Worm (Caenorhabditis elegans) whole organism, L4 larva: Measurements from ENCODE around the gene pdhk-2.

ENCODE experiments used
- F26F4.8 ChIP-seq: fragments of 200-800 bp; sonication (Bioruptor generic); conservative IDR thresholded peaks from 2 replicates; pipeline ENCODE4 v1.3.6; 2022; ENCODE audit warnings: missing genetic modification characterization, missing compliant biosample characterization
- F37D6.2 ChIP-seq: sonication (generic microtip); optimal IDR thresholded peaks from 2 replicates; lab custom pipeline; 2016; ENCODE audit warnings: mild to moderate bottlenecking, missing genetic modification characterization, missing compliant biosample characterization
- R02D3.7 ChIP-seq: fragments of 150-350 bp; sonication (generic microtip); optimal IDR thresholded peaks from 3 replicates; lab custom pipeline; 2014; ENCODE audit warnings: missing biosample characterization, missing genetic modification characterization
- T20F7.1 ChIP-seq: fragments of 200-800 bp; sonication (Bioruptor generic); optimal IDR thresholded peaks from 2 replicates; lab custom pipeline; 2018; ENCODE audit warnings: mild to moderate bottlenecking, missing genetic modification characterization, missing compliant biosample characterization
- T26A8.4 ChIP-seq: fragments of 200-800 bp; sonication (Bioruptor generic); IDR thresholded peaks from 2 replicates; pipeline ENCODE4 v1.3.6; 2022; ENCODE audit warnings: missing genetic modification characterization, missing compliant biosample characterization
- Y105C5A.15 ChIP-seq: fragments of 200-800 bp; sonication (Bioruptor generic); IDR thresholded peaks from 2 replicates; pipeline ENCODE4 v1.3.6; 2022; ENCODE audit warnings: missing genetic modification characterization, missing compliant biosample characterization
- ZK546.5 ChIP-seq, 2 experiments: sonication (generic microtip); optimal IDR thresholded peaks; 2 replicates each; lab custom pipeline; 2017; ENCODE audit warnings: missing biosample characterization in 2 of 2, missing genetic modification characterization in 2 of 2
- aha-1 ChIP-seq: fragments of 150-350 bp; peaks from one replicate; lab custom pipeline; 2014; ENCODE audit warnings: missing biosample characterization, missing genetic modification characterization
- ama-1 ChIP-seq: fragments of 150-350 bp; optimal IDR thresholded peaks from 2 replicates; lab custom pipeline; 2014; ENCODE audit warnings: inconsistent platforms, mixed read lengths
- arid-1 ChIP-seq: fragments of 200-800 bp; sonication (Bioruptor generic); conservative IDR thresholded peaks from 2 replicates; pipeline ENCODE4 v1.3.6; 2022; ENCODE audit warnings: missing genetic modification reagents, missing genetic modification characterization, missing compliant biosample characterization
- attf-4 ChIP-seq: sonication (generic microtip); optimal IDR thresholded peaks from 3 replicates; lab custom pipeline; 2017; ENCODE audit warnings: missing biosample characterization, missing genetic modification characterization
- ceh-20 ChIP-seq: fragments of 200-800 bp; sonication (Bioruptor generic); IDR thresholded peaks from 2 replicates; pipeline ENCODE4 v1.3.6; 2022; ENCODE audit warnings: missing genetic modification reagents, missing genetic modification characterization, missing compliant biosample characterization
- ceh-28 ChIP-seq: fragments of 150-350 bp; optimal IDR thresholded peaks from 2 replicates; lab custom pipeline; 2014; ENCODE audit warnings: missing biosample characterization, missing genetic modification reagents, missing genetic modification characterization
- ceh-62 ChIP-seq: sonication (generic microtip); optimal IDR thresholded peaks from 2 replicates; lab custom pipeline; 2017; ENCODE audit warnings: missing biosample characterization, missing genetic modification characterization
- ces-1 ChIP-seq: fragments of 150-350 bp; sonication (generic microtip); optimal IDR thresholded peaks from 4 replicates; lab custom pipeline; 2014; ENCODE audit warnings: missing biosample characterization, missing genetic modification reagents, missing genetic modification characterization
- cey-2 ChIP-seq: sonication (generic microtip); optimal IDR thresholded peaks from 3 replicates; lab custom pipeline; 2017; ENCODE audit warnings: missing genetic modification characterization, mild to moderate bottlenecking, missing compliant biosample characterization, antibody characterized with exemption, borderline replicate concordance; ENCODE audit not compliant: insufficient read depth
- daf-19 ChIP-seq: fragments of 200-800 bp; sonication (Bioruptor generic); conservative IDR thresholded peaks from 2 replicates; pipeline ENCODE4 v1.3.6; 2022; ENCODE audit warnings: missing genetic modification characterization, missing compliant biosample characterization
- dmd-8 ChIP-seq: fragments of 200-800 bp; sonication (Bioruptor generic); IDR thresholded peaks from 2 replicates; pipeline ENCODE4 v1.3.6; 2022; ENCODE audit warnings: missing genetic modification characterization, missing compliant biosample characterization
- dmd-9 ChIP-seq: fragments of 200-800 bp; sonication (Bioruptor generic); IDR thresholded peaks from 2 replicates; pipeline ENCODE4 v1.3.6; 2022; ENCODE audit warnings: missing genetic modification reagents, missing genetic modification characterization, missing compliant biosample characterization
- egl-43 ChIP-seq: fragments of 200-800 bp; sonication (Bioruptor generic); IDR thresholded peaks from 2 replicates; pipeline ENCODE4 v1.3.6; 2022; ENCODE audit warnings: missing genetic modification reagents, missing genetic modification characterization, missing compliant biosample characterization
- hlh-11 ChIP-seq: fragments of 200-800 bp; sonication (Bioruptor generic); optimal IDR thresholded peaks from 2 replicates; lab custom pipeline; 2018; ENCODE audit warnings: mild to moderate bottlenecking, missing genetic modification characterization, missing compliant biosample characterization
- jun-1 ChIP-seq: fragments of 150-350 bp; optimal IDR thresholded peaks from 2 replicates; lab custom pipeline; 2014; ENCODE audit warnings: missing biosample characterization, missing genetic modification reagents, missing genetic modification characterization
- lim-7 ChIP-seq: fragments of 200-800 bp; sonication (Bioruptor generic); IDR thresholded peaks from 2 replicates; pipeline ENCODE4 v1.3.6; 2022; ENCODE audit warnings: missing genetic modification characterization, missing compliant biosample characterization
- lin-1 ChIP-seq: fragments of 200-800 bp; sonication (Bioruptor generic); IDR thresholded peaks from 2 replicates; pipeline ENCODE4 v1.3.6; 2022; ENCODE audit warnings: missing genetic modification reagents, missing genetic modification characterization, missing compliant biosample characterization
- lin-13 ChIP-seq: fragments of 150-350 bp; optimal IDR thresholded peaks from 2 replicates; lab custom pipeline; 2014; ENCODE audit warnings: missing biosample characterization, missing genetic modification reagents, missing genetic modification characterization
- lin-39 ChIP-seq: fragments of 150-350 bp; optimal IDR thresholded peaks from 2 replicates; lab custom pipeline; 2014; ENCODE audit warnings: missing biosample characterization, missing genetic modification reagents, missing genetic modification characterization
- lir-3 ChIP-seq: sonication (generic microtip); optimal IDR thresholded peaks from 2 replicates; lab custom pipeline; 2016; ENCODE audit warnings: mild to moderate bottlenecking, missing genetic modification characterization, missing compliant biosample characterization
- lsy-2 ChIP-seq, 2 experiments: fragments of 150-350 bp in 1 of 2; sonication (generic microtip) in 1 of 2; optimal IDR thresholded peaks; 2 replicates each; lab custom pipeline; 2014 to 2017; ENCODE audit warnings: missing biosample characterization in 2 of 2, missing genetic modification characterization in 2 of 2
- madf-5 ChIP-seq, 2 experiments: fragments of 200-800 bp; sonication (Bioruptor generic); IDR thresholded peaks; 2 replicates each; pipeline ENCODE4 v1.3.6; 2022; ENCODE audit warnings: missing compliant biosample characterization in 2 of 2, missing genetic modification characterization in 2 of 2
- madf-9 ChIP-seq: fragments of 200-800 bp; sonication (Bioruptor generic); conservative IDR thresholded peaks from 2 replicates; pipeline ENCODE4 v1.3.6; 2022; ENCODE audit warnings: missing genetic modification reagents, missing genetic modification characterization, missing compliant biosample characterization
- mdl-1 ChIP-seq, 2 experiments: fragments of 150-350 bp in 1 of 2; sonication (generic microtip) in 1 of 2; optimal IDR thresholded peaks; 2 replicates each; lab custom pipeline; 2014 to 2017; ENCODE audit warnings: missing biosample characterization in 2 of 2, missing genetic modification characterization in 2 of 2
- mep-1 ChIP-seq: fragments of 150-350 bp; sonication (generic microtip); optimal IDR thresholded peaks from 3 replicates; lab custom pipeline; 2014; ENCODE audit warnings: missing biosample characterization, missing genetic modification characterization
- mxl-2 ChIP-seq: fragments of 200-800 bp; sonication (Bioruptor generic); conservative IDR thresholded peaks from 2 replicates; pipeline ENCODE4 v1.3.6; 2022; ENCODE audit warnings: missing genetic modification reagents, missing genetic modification characterization, missing compliant biosample characterization
- nhr-102 ChIP-seq: sonication (generic microtip); optimal IDR thresholded peaks from 2 replicates; lab custom pipeline; 2016; ENCODE audit warnings: mild to moderate bottlenecking, missing genetic modification characterization, moderate library complexity, missing compliant biosample characterization
- nhr-11 ChIP-seq: fragments of 150-350 bp; optimal IDR thresholded peaks from 2 replicates; lab custom pipeline; 2014; ENCODE audit warnings: missing biosample characterization, missing genetic modification characterization
- nhr-111 ChIP-seq: fragments of 200-800 bp; sonication (Bioruptor generic); optimal IDR thresholded peaks from 2 replicates; lab custom pipeline; 2018; ENCODE audit warnings: mild to moderate bottlenecking, missing genetic modification characterization, missing compliant biosample characterization
- nhr-237 ChIP-seq: sonication (generic microtip); optimal IDR thresholded peaks from 2 replicates; lab custom pipeline; 2017; ENCODE audit warnings: missing biosample characterization, missing genetic modification characterization
- nhr-77 ChIP-seq: fragments of 150-350 bp; optimal IDR thresholded peaks from 2 replicates; lab custom pipeline; 2014; ENCODE audit warnings: missing biosample characterization, missing genetic modification characterization
- pha-4 ChIP-seq, 2 experiments: fragments of 150-350 bp in 1 of 2; fragments of 200-800 bp in 1 of 2; sonication (Bioruptor generic) in 1 of 2; IDR thresholded peaks in 1 of 2; optimal IDR thresholded peaks in 1 of 2; 2 replicates each; pipeline versions ENCODE4 v1.3.6 to Lab custom; 2014 to 2022; ENCODE audit warnings: missing genetic modification characterization in 2 of 2, missing genetic modification reagents in 2 of 2, missing biosample characterization in 1 of 2, missing compliant biosample characterization in 1 of 2
- sdz-12 ChIP-seq: fragments of 200-800 bp; sonication (Bioruptor generic); optimal IDR thresholded peaks from 2 replicates; lab custom pipeline; 2018; ENCODE audit warnings: mild to moderate bottlenecking, missing genetic modification characterization, missing compliant biosample characterization
- snpc-1.2 ChIP-seq: fragments of 200-800 bp; sonication (Bioruptor generic); IDR thresholded peaks from 2 replicates; pipeline ENCODE4 v1.3.6; 2022; ENCODE audit warnings: missing genetic modification reagents, missing genetic modification characterization, missing compliant biosample characterization
- snpc-4 ChIP-seq: fragments of 150-350 bp; optimal IDR thresholded peaks from 2 replicates; lab custom pipeline; 2014; ENCODE audit warnings: missing biosample characterization, missing genetic modification characterization
- spr-1 ChIP-seq: sonication (generic microtip); optimal IDR thresholded peaks from 2 replicates; lab custom pipeline; 2016; ENCODE audit warnings: mild to moderate bottlenecking, missing genetic modification characterization, missing compliant biosample characterization
- spr-3 ChIP-seq: fragments of 200-800 bp; sonication (Bioruptor generic); optimal IDR thresholded peaks from 2 replicates; lab custom pipeline; 2018; ENCODE audit warnings: mild to moderate bottlenecking, missing genetic modification characterization, missing compliant biosample characterization
- unc-62 ChIP-seq, 3 experiments: fragments of 150-350 bp in 1 of 3; sonication (generic microtip); optimal IDR thresholded peaks in 2 of 3; peaks in 1 of 3; 1 replicate in 1 of 3; 2 replicates in 2 of 3; lab custom pipeline; 2014 to 2017; ENCODE audit warnings: missing biosample characterization in 3 of 3, missing genetic modification characterization in 3 of 3, missing genetic modification reagents in 3 of 3, missing genotype in 1 of 3
- zfp-2 ChIP-seq: sonication (generic microtip); optimal IDR thresholded peaks from 2 replicates; lab custom pipeline; 2016; ENCODE audit warnings: mild to moderate bottlenecking, missing genetic modification characterization, missing compliant biosample characterization
- zip-11 ChIP-seq: fragments of 200-800 bp; sonication (Bioruptor generic); IDR thresholded peaks from 2 replicates; pipeline ENCODE4 v1.3.6; 2022; ENCODE audit warnings: missing genetic modification characterization, missing compliant biosample characterization
- zip-2 ChIP-seq: fragments of 150-350 bp; optimal IDR thresholded peaks from 2 replicates; lab custom pipeline; 2014; ENCODE audit warnings: missing biosample characterization, missing genetic modification characterization

Gene pdhk-2

DNA sequence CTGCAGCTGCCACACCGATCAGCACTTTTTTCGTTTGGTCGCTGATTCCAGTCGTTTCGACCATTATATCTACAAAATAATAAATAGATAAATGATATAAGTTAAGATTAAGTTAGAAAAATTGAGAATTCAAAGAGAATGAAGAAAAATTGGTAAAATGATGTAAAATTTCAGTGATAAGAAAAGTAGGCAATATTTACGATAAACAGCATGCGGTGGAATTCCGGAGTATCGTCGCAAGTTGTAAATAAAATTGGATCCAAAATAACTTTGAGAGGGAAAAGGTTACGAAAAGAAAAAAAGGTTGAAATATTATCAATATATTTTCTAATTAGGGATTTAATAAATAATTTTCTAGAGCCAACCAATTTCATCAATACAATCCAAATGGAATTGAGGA lies 13.5 kb upstream of the pdhk-2 start, which contains the start of gene tomm-70 (continued):
- TF ChIP-seq nhr-111 (GFP tag; lab: Kevin White, UChicago) (no peak), ceh-62 (no peak), dmd-9 (no peak), nhr-102 (tag; lab: Kevin White, UChicago) (no peak), unc-62 (GFP tag; optimal IDR thresholded peaks at IDR 0.05 in 1 of 2; lab: Kevin White, UChicago) (no peak), unc-62 (tag; optimal IDR thresholded peaks at IDR 0.05; lab: Kevin White, UChicago) (no peak), jun-1 (tag; lab: Kevin White, UChicago) (no peak), mxl-2 (GFP tag; lab: Robert Waterston, UW) (no peak), ceh-28 (tag; lab: Kevin White, UChicago) (no peak), zfp-2 (tag; lab: Kevin White, UChicago) (no peak), mdl-1 (tag; optimal IDR thresholded peaks at IDR 0.05; lab: Kevin White, UChicago) (no peak)

- TF ChIP-seq spr-1 (tag; lab: Kevin White, UChicago), result no peak
- TF ChIP-seq cey-2 (tag; lab: Kevin White, UChicago), result no peak
- no peak for TF ChIP-seq T26A8.4
- TF ChIP-seq F26F4.8 (GFP tag; lab: Robert Waterston, UW), result no peak
- no peak for TF ChIP-seq lim-7 (GFP tag; lab: Robert Waterston, UW)
- TF ChIP-seq madf-9 (GFP tag; lab: Robert Waterston, UW), result no peak
- no peak for TF ChIP-seq lir-3 (tag; lab: Kevin White, UChicago)
- TF ChIP-seq nhr-77 (tag; lab: Kevin White, UChicago), result no peak
- no peak for TF ChIP-seq pha-4 (GFP tag; IDR thresholded peaks at IDR 0.05; lab: Robert Waterston, UW)
- TF ChIP-seq pha-4 (tag; optimal IDR thresholded peaks at IDR 0.05; lab: Kevin White, UChicago), result no peak
- no peak for TF ChIP-seq nhr-237
- TF ChIP-seq snpc-1.2 (GFP tag; lab: Robert Waterston, UW), result no peak
- no peak for TF ChIP-seq attf-4 (tag; lab: Kevin White, UChicago)
- no peak for TF ChIP-seq ama-1 (lab: Kevin White, UChicago)
- no peak for TF ChIP-seq ces-1 (GFP tag; lab: Kevin White, UChicago)
- TF ChIP-seq zfp-2 (tag; lab: Kevin White, UChicago), result no peak
- no peak for TF ChIP-seq ZK546.5 (tag; optimal IDR thresholded peaks at IDR 0.05; lab: Kevin White, UChicago)
These were observed 9.4 kb upstream of the pdhk-2 start, which contains the start of gene ugtp-1 for ce11 chrIII:8750606-8751005. TSS of gene ugtp-1 (minus strand) at chrIII:8750706.

ce11 chrIII:8749487-8749886 lies 8.3 kb upstream of the pdhk-2 start, which contains the start of gene sma-2:
TSS of gene sma-2 (plus strand) at chrIII:8749680.
- TF ChIP-seq zfp-2 (tag; lab: Kevin White, UChicago) (no peak), T20F7.1 (peak; percentile 75), ceh-20 (no peak), jun-1 (tag; lab: Kevin White, UChicago) (no peak), dmd-8 (GFP tag; lab: Robert Waterston, UW) (no peak), mep-1 (tag; lab: Kevin White, UChicago) (peak; percentile 78), ces-1 (GFP tag; lab: Kevin White, UChicago) (no peak), lin-1 (GFP tag; lab: Robert Waterston, UW) (peak; percentile 80), hlh-11 (tag; lab: Kevin White, UChicago) (peak; percentile 99), spr-1 (tag; lab: Kevin White, UChicago) (peak; percentile 19), arid-1 (no peak), spr-3 (GFP tag; lab: Kevin White, UChicago) (no peak), lin-39 (tag; lab: Kevin White, UChicago) (no peak), R02D3.7 (tag; lab: Kevin White, UChicago) (no peak), zip-2 (peak; percentile 40), zip-11 (GFP tag; lab: Robert Waterston, UW) (no peak), F37D6.2 (tag; lab: Kevin White, UChicago) (no peak), ama-1 (lab: Kevin White, UChicago) (no peak), snpc-4 (tag; lab: Kevin White, UChicago) (no peak), lin-13 (GFP tag; lab: Kevin White, UChicago) (peak; percentile 5), lsy-2 (tag; optimal IDR thresholded peaks at IDR 0.05; lab: Kevin White, UChicago) (peak in 1 of 2 experiments; percentile 54), daf-19 (GFP tag; lab: Robert Waterston, UW) (no peak), sdz-12 (no peak), Y105C5A.15 (no peak), nhr-11 (tag; lab: Kevin White, UChicago) (no peak), madf-5 (GFP tag; IDR thresholded peaks at IDR 0.05; lab: Robert Waterston, UW) (no peak), egl-43 (GFP tag; lab: Robert Waterston, UW) (no peak), aha-1 (tag; lab: Kevin White, UChicago) (peak; percentile 60)
